Worm (Caenorhabditis elegans): ENCODE results near the gene zig-6.

Gene zig-6

DNA sequence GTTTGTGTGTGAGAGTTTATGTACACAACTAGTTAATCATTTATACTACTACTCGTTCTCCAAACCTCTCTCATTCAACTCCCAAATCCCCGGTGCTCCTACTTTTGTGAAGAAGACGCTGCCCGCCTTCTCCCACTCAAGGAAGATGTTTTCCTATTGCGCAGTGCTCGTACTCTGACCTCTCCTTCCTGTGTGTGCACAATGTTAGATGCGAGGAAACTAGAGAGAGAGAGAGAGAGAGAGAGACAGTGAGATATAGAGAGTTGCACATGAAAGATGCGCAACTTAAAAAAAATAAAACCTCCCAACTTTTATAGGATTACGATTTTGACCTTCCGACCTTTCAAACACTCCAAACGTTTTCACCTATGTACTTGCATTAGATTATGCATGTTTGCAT is 21.6 kb upstream of the zig-6 start (continued):
- TF ChIP-seq mef-2 (tag; optimal IDR thresholded peaks at IDR 0.05) (no peak), sup-37 (GFP tag; optimal IDR thresholded peaks at IDR 0.05) (peak; percentile 12), C04F5.9 (tag; optimal IDR thresholded peaks at IDR 0.05) (no peak), unc-98 (GFP tag; IDR thresholded peaks at IDR 0.05) (no peak), tlp-1 (tag; optimal IDR thresholded peaks at IDR 0.05) (no peak), sox-4 (tag; optimal IDR thresholded peaks at IDR 0.05) (no peak), lir-3 (tag; optimal IDR thresholded peaks at IDR 0.05; ENCODE audit: poor library complexity) (no peak), pax-3 (tag; optimal IDR thresholded peaks at IDR 0.05) (no peak), xbp-1 (tag; optimal IDR thresholded peaks at IDR 0.05) (no peak), ceh-88 (GFP tag; IDR thresholded peaks at IDR 0.05) (no peak), elt-2 (tag; optimal IDR thresholded peaks at IDR 0.05) (no peak), mep-1 (tag; optimal IDR thresholded peaks at IDR 0.05) (no peak), rnt-1 (tag; optimal IDR thresholded peaks at IDR 0.05) (peak; percentile 34), lin-14 (GFP tag; optimal IDR thresholded peaks at IDR 0.05) (peak; percentile 87), nhr-47 (tag; optimal IDR thresholded peaks at IDR 0.05) (no peak), unc-130 (tag; optimal IDR thresholded peaks at IDR 0.05) (no peak), skn-1 (tag; optimal IDR thresholded peaks at IDR 0.05) (peak; percentile 8), fos-1 (tag; optimal IDR thresholded peaks at IDR 0.05) (no peak), nhr-237 (tag; optimal IDR thresholded peaks at IDR 0.05) (no peak), vab-15 (tag; optimal IDR thresholded peaks at IDR 0.05) (no peak), ets-5 (GFP tag; IDR thresholded peaks at IDR 0.05) (no peak), lin-39 (tag; optimal IDR thresholded peaks at IDR 0.05) (no peak), nhr-12 (tag; optimal IDR thresholded peaks at IDR 0.05) (no peak), mdl-1 (tag; optimal IDR thresholded peaks at IDR 0.05) (no peak), zip-4 (GFP tag; optimal IDR thresholded peaks at IDR 0.05) (no peak), nhr-28 (tag; optimal IDR thresholded peaks at IDR 0.05) (no peak), ztf-11 (tag; optimal IDR thresholded peaks at IDR 0.05) (no peak), ceh-90 (tag; optimal IDR thresholded peaks at IDR 0.05) (no peak), dsc-1 (tag; optimal IDR thresholded peaks at IDR 0.05) (no peak), ceh-82 (tag; optimal IDR thresholded peaks at IDR 0.05) (peak; percentile 7 to 36 (median 29))

DNA sequence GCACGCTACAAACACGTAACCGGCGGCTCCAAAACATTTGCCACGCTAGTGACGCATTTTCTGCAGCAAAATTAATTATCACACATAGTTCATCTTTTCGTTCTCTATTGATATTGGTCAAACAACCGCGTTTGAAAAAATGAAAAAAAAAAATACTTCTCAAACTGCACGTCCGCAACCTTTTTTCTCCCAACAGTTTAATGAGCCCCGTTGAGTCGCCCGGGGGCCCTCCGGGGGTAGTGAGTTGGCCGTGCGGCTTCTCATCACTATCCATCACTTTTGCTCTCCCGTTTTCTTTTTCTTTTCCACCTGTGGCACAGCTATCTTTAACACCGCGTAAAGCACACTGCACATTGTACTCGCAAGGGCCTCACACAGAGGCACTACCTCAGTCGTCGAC is 20.6 kb upstream of the zig-6 start:
- no peak for TF ChIP-seq unc-130 (tag; optimal IDR thresholded peaks at IDR 0.05)
- TF ChIP-seq nhr-12 (tag; optimal IDR thresholded peaks at IDR 0.05) = no peak
- TF ChIP-seq ceh-63 (GFP tag; optimal IDR thresholded peaks at IDR 0.05) = no peak
- no peak for TF ChIP-seq ama-1 (optimal IDR thresholded peaks at IDR 0.05)
- TF ChIP-seq lsy-2 (tag; optimal IDR thresholded peaks at IDR 0.05) = no peak
- TF ChIP-seq grh-1 (GFP tag; IDR thresholded peaks at IDR 0.05) = no peak
- TF ChIP-seq C34B4.2 (tag; optimal IDR thresholded peaks at IDR 0.05) = no peak
- no peak for TF ChIP-seq zag-1 (tag; optimal IDR thresholded peaks at IDR 0.05)
- no peak for TF ChIP-seq egl-13 (tag; optimal IDR thresholded peaks at IDR 0.05)
- TF ChIP-seq efl-1 (optimal IDR thresholded peaks at IDR 0.05) = no peak
- TF ChIP-seq efl-1 (GFP tag; optimal IDR thresholded peaks at IDR 0.05 in 1 of 2) = no peak
- TF ChIP-seq fkh-4 (tag; optimal IDR thresholded peaks at IDR 0.05; ENCODE audit: borderline replicate concordance) = no peak
- TF ChIP-seq tlp-1 (tag; optimal IDR thresholded peaks at IDR 0.05) = no peak
- TF ChIP-seq unc-30 (tag; optimal IDR thresholded peaks at IDR 0.05) = no peak
- TF ChIP-seq nhr-77 (tag; optimal IDR thresholded peaks at IDR 0.05) = no peak
- no peak for TF ChIP-seq jun-1 (tag; optimal IDR thresholded peaks at IDR 0.05)
- TF ChIP-seq ztf-4 (tag; optimal IDR thresholded peaks at IDR 0.05) = no peak
- no peak for TF ChIP-seq aly-2 (tag; optimal IDR thresholded peaks at IDR 0.05)
- TF ChIP-seq nhr-85 (tag) = peak; percentile 44
- no peak for TF ChIP-seq fkh-8 (tag; optimal IDR thresholded peaks at IDR 0.05)
- TF ChIP-seq ces-1 (GFP tag; optimal IDR thresholded peaks at IDR 0.05) = no peak
- TF ChIP-seq nhr-20 (tag; optimal IDR thresholded peaks at IDR 0.05) = peak; percentile 18
- no peak for TF ChIP-seq fos-1 (tag; optimal IDR thresholded peaks at IDR 0.05)
- no peak for TF ChIP-seq mep-1 (tag; optimal IDR thresholded peaks at IDR 0.05)
- TF ChIP-seq unc-62 (GFP tag; optimal IDR thresholded peaks at IDR 0.05) = no peak
- no peak for TF ChIP-seq unc-86 (tag; optimal IDR thresholded peaks at IDR 0.05)
- peak; percentile 37 for TF ChIP-seq rnt-1 (tag; optimal IDR thresholded peaks at IDR 0.05)
- TF ChIP-seq mef-2 (tag; optimal IDR thresholded peaks at IDR 0.05) = no peak
- no peak for TF ChIP-seq efl-3 (GFP tag; optimal IDR thresholded peaks at IDR 0.05)
- no peak for TF ChIP-seq nhr-84 (tag; optimal IDR thresholded peaks at IDR 0.05)
- no peak for TF ChIP-seq C04F5.9 (tag; optimal IDR thresholded peaks at IDR 0.05)
- TF ChIP-seq ztf-11 (tag; optimal IDR thresholded peaks at IDR 0.05) = no peak
- no peak for TF ChIP-seq ceh-8 (GFP tag; optimal IDR thresholded peaks at IDR 0.05)
- no peak for TF ChIP-seq nhr-237 (tag; optimal IDR thresholded peaks at IDR 0.05)
- TF ChIP-seq sup-37 (GFP tag; optimal IDR thresholded peaks at IDR 0.05) = no peak

Measured in whole organism, L1 larva.